Fruit fly (Drosophila melanogaster) Kc167 (cell line): ENCODE results near the gene CG14969.

Source experiments
- Myc ChIP-seq: fragments of >200 bp; optimal IDR thresholded peaks from 2 replicates; lab custom pipeline; 2017; ENCODE audit warnings: missing external identifiers
- Sin3A ChIP-seq: fragments of >200 bp; optimal IDR thresholded peaks from 2 replicates; lab custom pipeline; 2018; ENCODE audit warnings: missing external identifiers
- h ChIP-seq: fragments of >200 bp; optimal IDR thresholded peaks from 3 replicates; lab custom pipeline; 2018; ENCODE audit warnings: missing external identifiers
- psq ChIP-seq: fragments of >200 bp; optimal IDR thresholded peaks from 2 replicates; lab custom pipeline; 2017; ENCODE audit warnings: missing external identifiers

dm6 chr3L:3353297-3353696 lies 18.5 kb upstream of the CG14969 start:
- TF ChIP-seq psq (lab: Kevin White, UChicago) (no peak), Sin3A (lab: Kevin White, UChicago) (no peak), h (lab: Kevin White, UChicago) (no peak), Myc (no peak)
